Worm (Caenorhabditis elegans) whole organism, mixed stage, embryonic: Measurements from ENCODE around the gene vab-7.

Source experiments
- mab-5 ChIP-seq: fragments of 150-350 bp; optimal IDR thresholded peaks from 2 replicates; lab custom pipeline; 2014; ENCODE audit warnings: missing biosample characterization, missing genetic modification characterization
- snpc-4 ChIP-seq: fragments of 150-350 bp; optimal IDR thresholded peaks from 2 replicates; lab custom pipeline; 2014; ENCODE audit warnings: missing biosample characterization, missing genetic modification characterization
- tbx-8 ChIP-seq: fragments of 200-800 bp; sonication (Bioruptor generic); optimal IDR thresholded peaks from 2 replicates; lab custom pipeline; 2018; ENCODE audit warnings: mild to moderate bottlenecking, missing genetic modification characterization, moderate library complexity, missing compliant biosample characterization

DNA sequence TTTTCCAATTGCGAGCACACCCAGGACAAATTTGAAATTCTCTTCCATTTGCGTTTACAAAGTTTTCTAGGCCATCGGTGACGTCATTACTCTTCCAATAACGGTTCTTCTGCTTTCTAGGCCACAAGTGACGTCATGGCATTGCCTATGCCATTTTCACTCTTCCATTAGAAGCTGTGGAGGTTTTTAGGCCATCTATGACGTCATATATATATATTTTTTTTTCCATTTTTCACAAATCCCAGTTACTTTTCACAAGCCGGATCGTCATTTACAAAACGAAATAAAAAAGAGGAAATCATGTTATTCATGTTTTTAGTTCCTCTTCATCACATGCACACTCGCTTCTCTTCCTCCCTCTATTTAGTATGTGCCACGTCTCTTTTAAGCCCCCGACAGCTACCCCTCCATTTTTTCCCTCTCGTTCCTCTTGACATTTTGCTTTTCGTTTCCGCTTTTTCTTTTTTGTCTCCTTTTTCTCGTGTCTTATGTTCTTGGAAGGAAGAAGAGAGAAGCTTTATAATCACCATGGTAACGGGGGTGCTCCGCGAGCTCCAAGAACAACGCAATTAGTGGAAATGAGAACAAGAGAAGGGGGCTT, 17.0 kb upstream of the vab-7 start:
- TF ChIP-seq tbx-8 (GFP tag; lab: Kevin White, UChicago): no peak
- no peak for TF ChIP-seq mab-5
- TF ChIP-seq snpc-4 (tag; lab: Kevin White, UChicago): no peak
